Fruit fly (Drosophila melanogaster) whole organism, prepupa: ENCODE measurements around the gene Oseg1.

Experiments
- Blimp-1 ChIP-seq: fragments of 200-800 bp; sonication (Bioruptor generic); optimal IDR thresholded peaks from 3 replicates; lab custom pipeline; 2017; ENCODE audit warnings: missing biosample characterization, missing genetic modification characterization, mild to moderate bottlenecking, moderate library complexity, missing genetic modification reagents
- CG34406 ChIP-seq: fragments of 200-800 bp; sonication (Bioruptor generic); optimal IDR thresholded peaks from 3 replicates; lab custom pipeline; 2016; ENCODE audit warnings: missing biosample characterization, missing genetic modification characterization
- CG6854 ChIP-seq: fragments of 200-800 bp; sonication (Bioruptor generic); optimal IDR thresholded peaks from 2 replicates; lab custom pipeline; 2017; ENCODE audit warnings: missing biosample characterization, mild to moderate bottlenecking, missing genetic modification characterization
- Hr4 ChIP-seq: fragments of 200-800 bp; sonication (Bioruptor generic); optimal IDR thresholded peaks from 3 replicates; lab custom pipeline; 2016; ENCODE audit warnings: missing biosample characterization, missing genetic modification characterization
- Met ChIP-seq: fragments of 200-800 bp; sonication (Bioruptor generic); optimal IDR thresholded peaks from 3 replicates; lab custom pipeline; 2016; ENCODE audit warnings: missing biosample characterization, missing genetic modification characterization
- OdsH ChIP-seq: fragments of 200-800 bp; sonication (Bioruptor generic); optimal IDR thresholded peaks from 3 replicates; lab custom pipeline; 2016; ENCODE audit warnings: missing biosample characterization, missing genetic modification characterization
- Smox ChIP-seq: fragments of 200-800 bp; sonication (Bioruptor generic); optimal IDR thresholded peaks from 3 replicates; lab custom pipeline; 2016; ENCODE audit warnings: missing biosample characterization, missing genetic modification characterization
- Sox15 ChIP-seq: fragments of 200-800 bp; sonication (Bioruptor generic); optimal IDR thresholded peaks from 3 replicates; lab custom pipeline; 2016; ENCODE audit warnings: missing biosample characterization, missing genetic modification characterization
- pdm3 ChIP-seq: fragments of 200-800 bp; sonication (Bioruptor generic); optimal IDR thresholded peaks from 3 replicates; lab custom pipeline; 2016; ENCODE audit warnings: missing biosample characterization, missing genetic modification characterization
- spab ChIP-seq: fragments of 200-800 bp; sonication (Bioruptor generic); optimal IDR thresholded peaks from 2 replicates; lab custom pipeline; 2017; ENCODE audit warnings: missing biosample characterization, mild to moderate bottlenecking, missing genetic modification characterization, missing genetic modification reagents
- topi ChIP-seq: fragments of 200-800 bp; sonication (Bioruptor generic); optimal IDR thresholded peaks from 3 replicates; lab custom pipeline; 2016; ENCODE audit warnings: missing biosample characterization, missing genetic modification characterization

- no peak for TF ChIP-seq Smox (GFP tag; lab: Kevin White, UChicago)
- no peak for TF ChIP-seq topi (GFP tag; lab: Kevin White, UChicago)
- TF ChIP-seq Met (GFP tag; lab: Kevin White, UChicago), result no peak
- no peak for TF ChIP-seq Blimp-1
- TF ChIP-seq pdm3 (GFP tag; lab: Kevin White, UChicago), result no peak
- TF ChIP-seq CG6854, result no peak
- TF ChIP-seq spab (GFP tag; lab: Kevin White, UChicago), result no peak
- TF ChIP-seq CG34406 (GFP tag; lab: Kevin White, UChicago), result no peak
- TF ChIP-seq OdsH, result no peak
- peak; percentile 56 for TF ChIP-seq Hr4 (GFP tag; lab: Kevin White, UChicago)
- no peak for TF ChIP-seq Sox15
Observed at dm6 chr3L:8440079-8440478, 27.5 kb upstream of the Oseg1 start.
